Worm (Caenorhabditis elegans): ENCODE results near the gene cnc-2.

The cnc-2 gene

DNA sequence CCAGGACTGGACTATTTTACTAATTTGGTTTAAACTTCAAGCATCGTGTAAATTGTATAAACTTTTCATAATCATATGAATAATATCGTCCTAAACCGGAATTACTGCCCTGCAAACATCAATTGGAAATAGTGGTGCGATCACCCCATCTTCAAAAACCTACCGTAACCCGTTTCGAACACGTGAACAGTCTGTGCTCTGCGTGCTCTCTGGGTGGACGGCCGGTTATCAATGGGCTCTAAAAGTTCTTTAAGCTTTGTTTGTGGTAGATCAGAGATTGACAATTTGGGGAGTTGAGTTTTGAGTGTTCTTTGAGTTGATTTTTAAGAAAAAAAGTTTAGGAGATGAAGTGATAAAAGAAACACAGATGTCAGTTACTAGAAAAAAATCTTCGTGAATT is 6.6 kb upstream of the cnc-2 start:
- no peak for TF ChIP-seq ama-1 (optimal IDR thresholded peaks at IDR 0.05)
- no peak for TF ChIP-seq tbx-11 (GFP tag; IDR thresholded peaks at IDR 0.05)

- no peak for TF ChIP-seq hmg-4 (GFP tag; optimal IDR thresholded peaks at IDR 0.05)
- TF ChIP-seq ceh-13 (GFP tag; optimal IDR thresholded peaks at IDR 0.05) = no peak
- no peak for TF ChIP-seq ceh-36 (tag; optimal IDR thresholded peaks at IDR 0.05)
- no peak for TF ChIP-seq F13C5.2 (tag; optimal IDR thresholded peaks at IDR 0.05)
- no peak for TF ChIP-seq sea-1 (GFP tag; conservative IDR thresholded peaks at IDR 0.05)
- TF ChIP-seq tbx-11 (GFP tag; IDR thresholded peaks at IDR 0.05) = no peak
- no peak for TF ChIP-seq scrt-1 (GFP tag; IDR thresholded peaks at IDR 0.05)
- no peak for TF ChIP-seq aly-1 (tag; optimal IDR thresholded peaks at IDR 0.05)
- TF ChIP-seq B0310.2 (tag; optimal IDR thresholded peaks at IDR 0.05) = no peak
- TF ChIP-seq ama-1 (optimal IDR thresholded peaks at IDR 0.05) = no peak
- TF ChIP-seq tbx-37 (GFP tag; conservative IDR thresholded peaks at IDR 0.05) = no peak
- TF ChIP-seq tra-4 (tag; optimal IDR thresholded peaks at IDR 0.05) = no peak
- no peak for TF ChIP-seq hnd-1 (tag; optimal IDR thresholded peaks at IDR 0.05)
- TF ChIP-seq pes-1 (GFP tag; IDR thresholded peaks at IDR 0.05) = no peak
- TF ChIP-seq ets-7 (tag; optimal IDR thresholded peaks at IDR 0.05) = no peak
- TF ChIP-seq hmbx-1 (tag; optimal IDR thresholded peaks at IDR 0.05) = no peak
- no peak for TF ChIP-seq flt-1 (GFP tag; IDR thresholded peaks at IDR 0.05)
These were observed 5.3 kb upstream of the cnc-2 start for ce11 chrV:1455280-1455679.

- no peak for TF ChIP-seq ceh-13 (GFP tag; optimal IDR thresholded peaks at IDR 0.05)
- TF ChIP-seq hmg-4 (GFP tag; optimal IDR thresholded peaks at IDR 0.05) = no peak
- no peak for TF ChIP-seq ama-1 (optimal IDR thresholded peaks at IDR 0.05)
- no peak for TF ChIP-seq scrt-1 (GFP tag; IDR thresholded peaks at IDR 0.05)
- TF ChIP-seq tbx-11 (GFP tag; IDR thresholded peaks at IDR 0.05) = no peak
- no peak for TF ChIP-seq tra-4 (tag; optimal IDR thresholded peaks at IDR 0.05)
- TF ChIP-seq hmbx-1 (tag; optimal IDR thresholded peaks at IDR 0.05) = no peak
- no peak for TF ChIP-seq aly-1 (tag; optimal IDR thresholded peaks at IDR 0.05)
- TF ChIP-seq ets-7 (tag; optimal IDR thresholded peaks at IDR 0.05) = no peak
- TF ChIP-seq tbx-37 (GFP tag; conservative IDR thresholded peaks at IDR 0.05) = no peak
- TF ChIP-seq hnd-1 (tag; optimal IDR thresholded peaks at IDR 0.05) = no peak
- TF ChIP-seq B0310.2 (tag; optimal IDR thresholded peaks at IDR 0.05) = no peak
- no peak for TF ChIP-seq F13C5.2 (tag; optimal IDR thresholded peaks at IDR 0.05)
These were observed 4.8 kb upstream of the cnc-2 start, which contains the start of gene chil-14 for ce11 chrV:1454762-1455161. Gene chil-14, plus strand, starts transcription at chrV:1455062.

DNA sequence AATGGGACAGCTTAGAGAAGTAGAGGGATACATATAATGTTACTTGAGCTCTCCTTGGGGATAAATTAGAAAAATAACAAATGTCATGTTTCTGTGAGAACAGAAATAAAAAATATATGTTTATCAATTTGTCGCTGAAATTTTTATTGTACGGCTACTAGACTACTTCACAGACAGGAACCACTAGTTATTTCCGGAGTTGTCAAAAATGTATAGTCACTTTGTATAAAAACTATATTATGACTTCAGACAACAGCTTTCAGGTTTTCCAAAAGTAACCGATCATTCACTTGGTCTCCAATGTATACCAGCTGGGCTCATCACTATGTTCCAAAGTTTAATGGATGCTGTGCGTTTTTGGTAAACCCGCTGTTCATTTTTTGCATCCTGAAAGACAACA is 1.4 kb upstream of the cnc-2 start, which contains the start of gene srj-23:
Gene srj-23, plus strand, starts transcription at position 301 of the 400 bp plus-strand sequence.
- TF ChIP-seq ceh-36 (tag; optimal IDR thresholded peaks at IDR 0.05) (no peak), hnd-1 (tag; optimal IDR thresholded peaks at IDR 0.05) (no peak), tbx-37 (GFP tag; conservative IDR thresholded peaks at IDR 0.05) (no peak), hmbx-1 (tag; optimal IDR thresholded peaks at IDR 0.05) (no peak), ceh-13 (GFP tag; optimal IDR thresholded peaks at IDR 0.05) (no peak), B0310.2 (tag; optimal IDR thresholded peaks at IDR 0.05) (no peak), aly-1 (tag; optimal IDR thresholded peaks at IDR 0.05) (no peak), hmg-4 (GFP tag; optimal IDR thresholded peaks at IDR 0.05) (no peak), sea-1 (GFP tag; conservative IDR thresholded peaks at IDR 0.05) (no peak)

ce11 chrV:1447724-1448123 is 2.3 kb downstream of the cnc-2 start, which contains the start of gene cnc-3:
Gene cnc-3, plus strand, starts transcription at chrV:1448004.
- no peak for TF ChIP-seq tbx-37 (GFP tag; conservative IDR thresholded peaks at IDR 0.05)
- no peak for TF ChIP-seq hmbx-1 (tag; optimal IDR thresholded peaks at IDR 0.05)
- TF ChIP-seq scrt-1 (GFP tag; IDR thresholded peaks at IDR 0.05) = no peak

DNA sequence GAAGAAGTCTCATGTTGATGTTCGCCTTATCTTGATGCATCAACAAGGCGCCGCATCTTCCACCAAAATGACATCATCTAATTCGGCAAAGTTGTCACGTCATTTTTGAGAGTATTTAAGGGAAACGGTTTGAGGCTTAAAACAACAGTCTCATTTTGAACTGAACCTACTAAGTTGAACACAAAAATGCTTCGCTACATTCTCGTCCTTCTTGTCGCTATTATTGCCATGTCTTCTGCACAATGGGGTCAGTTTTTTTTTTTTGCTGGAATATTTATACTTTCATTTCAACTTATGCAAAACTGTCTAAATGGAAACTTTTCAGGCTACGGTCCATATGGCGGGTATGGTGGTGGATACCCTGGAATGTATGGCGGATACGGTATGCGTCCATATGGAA is 2.9 kb downstream of the cnc-2 start, which contains the start of gene cnc-4:
Gene cnc-4, plus strand, starts transcription at position 117 of the 400 bp plus-strand sequence.
- no peak for TF ChIP-seq ets-7 (tag; optimal IDR thresholded peaks at IDR 0.05)
- no peak for TF ChIP-seq sea-1 (GFP tag; conservative IDR thresholded peaks at IDR 0.05)
- TF ChIP-seq aly-1 (tag; optimal IDR thresholded peaks at IDR 0.05) = no peak
- no peak for TF ChIP-seq tra-4 (tag; optimal IDR thresholded peaks at IDR 0.05)
- TF ChIP-seq pes-1 (GFP tag; IDR thresholded peaks at IDR 0.05) = no peak
- TF ChIP-seq scrt-1 (GFP tag; IDR thresholded peaks at IDR 0.05) = no peak
- no peak for TF ChIP-seq hmg-4 (GFP tag; optimal IDR thresholded peaks at IDR 0.05)
- no peak for TF ChIP-seq hnd-1 (tag; optimal IDR thresholded peaks at IDR 0.05)
- TF ChIP-seq F13C5.2 (tag; optimal IDR thresholded peaks at IDR 0.05) = no peak
- TF ChIP-seq hmbx-1 (tag; optimal IDR thresholded peaks at IDR 0.05) = no peak
- TF ChIP-seq ama-1 (optimal IDR thresholded peaks at IDR 0.05) = no peak

DNA sequence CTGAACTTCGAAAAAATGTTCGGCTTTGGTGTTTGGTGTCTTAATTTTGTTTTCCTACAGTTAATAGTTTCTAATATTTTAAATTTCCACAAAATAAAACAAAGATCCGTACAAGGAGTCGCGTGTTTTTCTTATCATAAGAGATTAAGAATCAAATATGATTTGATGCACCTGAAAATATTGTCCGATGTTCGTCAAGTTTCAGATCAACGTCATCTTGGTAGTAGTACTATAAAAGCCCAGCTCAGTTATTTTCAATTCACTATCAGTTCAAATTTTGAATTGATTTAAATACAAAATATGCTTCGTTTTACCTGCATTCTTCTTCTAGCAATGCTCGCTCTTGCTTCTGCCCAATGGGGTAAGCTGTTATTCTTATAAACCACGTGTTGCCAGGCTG is 4.9 kb downstream of the cnc-2 start, which contains the start of gene cnc-5:
Gene cnc-5, plus strand, starts transcription at position 301 of the 400 bp plus-strand sequence.
- TF ChIP-seq sea-1 (GFP tag; conservative IDR thresholded peaks at IDR 0.05) (no peak), hmbx-1 (tag; optimal IDR thresholded peaks at IDR 0.05) (no peak), hnd-1 (tag; optimal IDR thresholded peaks at IDR 0.05) (no peak), ceh-13 (GFP tag; optimal IDR thresholded peaks at IDR 0.05) (no peak), scrt-1 (GFP tag; IDR thresholded peaks at IDR 0.05) (no peak), tbx-11 (GFP tag; IDR thresholded peaks at IDR 0.05) (no peak), pes-1 (GFP tag; IDR thresholded peaks at IDR 0.05) (no peak), ceh-36 (tag; optimal IDR thresholded peaks at IDR 0.05) (no peak), flt-1 (GFP tag; IDR thresholded peaks at IDR 0.05) (no peak), ets-7 (tag; optimal IDR thresholded peaks at IDR 0.05) (no peak), B0310.2 (tag; optimal IDR thresholded peaks at IDR 0.05) (no peak), tra-4 (tag; optimal IDR thresholded peaks at IDR 0.05) (no peak), aly-1 (tag; optimal IDR thresholded peaks at IDR 0.05) (no peak), tbx-37 (GFP tag; conservative IDR thresholded peaks at IDR 0.05) (no peak), hmg-4 (GFP tag; optimal IDR thresholded peaks at IDR 0.05) (no peak), F13C5.2 (tag; optimal IDR thresholded peaks at IDR 0.05) (no peak), ama-1 (optimal IDR thresholded peaks at IDR 0.05) (no peak)

DNA sequence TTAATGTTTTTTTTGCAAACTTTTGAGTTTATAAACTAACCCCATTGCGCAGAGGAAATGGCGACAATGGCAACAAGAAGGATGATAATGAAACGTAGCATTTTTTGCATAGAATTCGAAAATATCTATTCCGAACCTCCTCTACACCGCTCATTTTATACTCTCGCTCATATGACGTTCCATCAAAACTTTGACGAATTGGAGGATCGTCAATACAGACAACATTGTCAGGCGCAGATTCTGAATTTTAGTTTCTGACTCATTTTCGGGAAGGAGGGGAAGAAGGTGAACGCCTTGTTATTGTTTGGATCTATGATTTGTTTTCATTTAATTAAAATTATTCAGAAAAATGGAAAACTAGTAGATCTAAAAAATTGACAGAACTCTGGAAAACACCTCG is 5.8 kb downstream of the cnc-2 start, which contains the start of gene cnc-1:
Gene cnc-1, minus strand, starts transcription at position 101 of the 400 bp plus-strand sequence.
- TF ChIP-seq B0310.2 (tag; optimal IDR thresholded peaks at IDR 0.05) (no peak), ceh-36 (tag; optimal IDR thresholded peaks at IDR 0.05) (no peak), hnd-1 (tag; optimal IDR thresholded peaks at IDR 0.05) (no peak), pes-1 (GFP tag; IDR thresholded peaks at IDR 0.05) (no peak), ama-1 (optimal IDR thresholded peaks at IDR 0.05) (no peak), hmg-4 (GFP tag; optimal IDR thresholded peaks at IDR 0.05) (no peak), tbx-11 (GFP tag; IDR thresholded peaks at IDR 0.05) (no peak), tbx-37 (GFP tag; conservative IDR thresholded peaks at IDR 0.05) (no peak), F13C5.2 (tag; optimal IDR thresholded peaks at IDR 0.05) (no peak)
